Fruit fly (Drosophila melanogaster) whole organism, embryonic: ENCODE data around the gene CG11790.

ENCODE experiments used
- ATbp ChIP-seq: fragments of 200-800 bp; sonication (Bioruptor generic); optimal IDR thresholded peaks from 2 replicates; lab custom pipeline; 2017; ENCODE audit warnings: missing biosample characterization, mild to moderate bottlenecking, missing genetic modification characterization, missing genetic modification reagents
- Asciz ChIP-seq: fragments of 200-800 bp; sonication (Bioruptor generic); optimal IDR thresholded peaks from 2 replicates; lab custom pipeline; 2017; ENCODE audit warnings: missing biosample characterization, mild to moderate bottlenecking, missing genetic modification characterization, missing genetic modification reagents
- Bgb ChIP-seq: fragments of 200-800 bp; sonication (Bioruptor generic); IDR thresholded peaks from 2 replicates; pipeline ENCODE4 v1.3.6; 2022; ENCODE audit warnings: missing biosample characterization, missing genetic modification characterization; ENCODE audit not compliant: partially characterized antibody
- C15 ChIP-seq: fragments of 200-800 bp; sonication (Bioruptor generic); IDR thresholded peaks from 3 replicates; pipeline ENCODE4 v1.3.6; 2022; ENCODE audit warnings: missing biosample characterization, missing genetic modification characterization
- CG10267 ChIP-seq: fragments of 200-800 bp; sonication (Bioruptor generic); optimal IDR thresholded peaks from 2 replicates; lab custom pipeline; 2018; ENCODE audit warnings: missing biosample characterization, mild to moderate bottlenecking, missing genetic modification characterization, moderate library complexity
- CG10431 ChIP-seq: fragments of 200-800 bp; sonication (Bioruptor generic); optimal IDR thresholded peaks from 3 replicates; lab custom pipeline; 2018; ENCODE audit warnings: missing biosample characterization, mild to moderate bottlenecking, missing genetic modification characterization
- CG11456 ChIP-seq: fragments of 200-800 bp; sonication (Bioruptor generic); IDR thresholded peaks from 3 replicates; pipeline ENCODE4 v1.3.6; 2022; ENCODE audit warnings: missing biosample characterization, missing genetic modification characterization
- CG12299 ChIP-seq: fragments of 200-800 bp; sonication (Bioruptor generic); optimal IDR thresholded peaks from 2 replicates; lab custom pipeline; 2018; ENCODE audit warnings: missing biosample characterization, mild to moderate bottlenecking, missing genetic modification characterization
- CG12391 ChIP-seq: fragments of 200-800 bp; sonication (Bioruptor generic); optimal IDR thresholded peaks from 3 replicates; lab custom pipeline; 2018; ENCODE audit warnings: missing biosample characterization, mild to moderate bottlenecking, missing genetic modification characterization, moderate library complexity
- CG13296 ChIP-seq: fragments of 200-800 bp; sonication (Bioruptor generic); optimal IDR thresholded peaks from 3 replicates; lab custom pipeline; 2018; ENCODE audit warnings: missing biosample characterization, mild to moderate bottlenecking, missing genetic modification characterization
- CG13424 ChIP-seq: fragments of 200-800 bp; sonication (Bioruptor generic); optimal IDR thresholded peaks from 2 replicates; lab custom pipeline; 2019; ENCODE audit warnings: missing biosample characterization, mild to moderate bottlenecking, missing genetic modification characterization, moderate library complexity
- CG1603 ChIP-seq: fragments of 200-800 bp; sonication (Bioruptor generic); optimal IDR thresholded peaks from 2 replicates; lab custom pipeline; 2019; ENCODE audit warnings: missing biosample characterization, mild to moderate bottlenecking, missing genetic modification characterization, moderate library complexity
- CG16813 ChIP-seq: fragments of 200-800 bp; sonication (Bioruptor generic); IDR thresholded peaks from 3 replicates; pipeline ENCODE4 v1.3.6; 2022; ENCODE audit warnings: missing biosample characterization, missing genetic modification characterization; ENCODE audit not compliant: partially characterized antibody
- CG1792 ChIP-seq: fragments of 200-800 bp; sonication (Bioruptor generic); optimal IDR thresholded peaks from 2 replicates; lab custom pipeline; 2016; ENCODE audit warnings: missing biosample characterization, missing genetic modification characterization
- CG18476 ChIP-seq: fragments of 200-800 bp; sonication (Bioruptor generic); optimal IDR thresholded peaks from 2 replicates; lab custom pipeline; 2016; ENCODE audit warnings: missing biosample characterization, mild to moderate bottlenecking, missing genetic modification characterization
- CG18599 ChIP-seq: fragments of 200-800 bp; sonication (Bioruptor generic); optimal IDR thresholded peaks from 3 replicates; lab custom pipeline; 2017; ENCODE audit warnings: missing biosample characterization, missing genetic modification characterization, mild to moderate bottlenecking, moderate library complexity, missing genetic modification reagents
- CG2120 ChIP-seq: fragments of 200-800 bp; sonication (Bioruptor generic); optimal IDR thresholded peaks from 3 replicates; lab custom pipeline; 2016; ENCODE audit warnings: missing biosample characterization, missing genetic modification characterization
- CG34422 ChIP-seq: fragments of 200-800 bp; sonication (Bioruptor generic); IDR thresholded peaks from 3 replicates; pipeline ENCODE4 v1.3.6; 2022; ENCODE audit warnings: missing biosample characterization, missing genetic modification characterization
- CG4282 ChIP-seq: fragments of 200-800 bp; sonication (Bioruptor generic); optimal IDR thresholded peaks from 2 replicates; lab custom pipeline; 2016; ENCODE audit warnings: missing biosample characterization, missing genetic modification characterization
- CG4707 ChIP-seq: fragments of 200-800 bp; sonication (Bioruptor generic); optimal IDR thresholded peaks from 2 replicates; lab custom pipeline; 2018; ENCODE audit warnings: missing biosample characterization, mild to moderate bottlenecking, missing genetic modification characterization, moderate library complexity
- CG6272 ChIP-seq: fragments of 200-800 bp; sonication (Bioruptor generic); IDR thresholded peaks from 2 replicates; pipeline ENCODE4 v1.3.6; 2022; ENCODE audit warnings: missing biosample characterization, missing genetic modification characterization
- CG7928 ChIP-seq: fragments of 200-800 bp; sonication (Bioruptor generic); optimal IDR thresholded peaks from 2 replicates; lab custom pipeline; 2017; ENCODE audit warnings: missing biosample characterization, mild to moderate bottlenecking, missing genetic modification characterization
- Doc3 ChIP-seq: fragments of 200-800 bp; sonication (Bioruptor generic); IDR thresholded peaks from 3 replicates; pipeline ENCODE4 v1.3.6; 2022; ENCODE audit warnings: missing biosample characterization, missing genetic modification characterization; ENCODE audit not compliant: partially characterized antibody
- E2f2 ChIP-seq: fragments of 200-800 bp; sonication (Bioruptor generic); IDR thresholded peaks from 2 replicates; pipeline ENCODE4 v1.3.6; 2022; ENCODE audit warnings: missing biosample characterization, missing genetic modification characterization
- HLH4C ChIP-seq: fragments of 200-800 bp; sonication (Bioruptor generic); IDR thresholded peaks from 3 replicates; pipeline ENCODE4 v1.3.6; 2022; ENCODE audit warnings: missing biosample characterization, missing genetic modification characterization; ENCODE audit not compliant: partially characterized antibody
- HmgZ ChIP-seq: fragments of 200-800 bp; sonication (Bioruptor generic); optimal IDR thresholded peaks from 2 replicates; lab custom pipeline; 2018; ENCODE audit warnings: missing biosample characterization, mild to moderate bottlenecking, missing genetic modification characterization
- MESR4 ChIP-seq: fragments of 200-800 bp; sonication (Bioruptor generic); optimal IDR thresholded peaks from 2 replicates; lab custom pipeline; 2018; ENCODE audit warnings: missing biosample characterization, mild to moderate bottlenecking, missing genetic modification characterization, moderate library complexity
- Opbp ChIP-seq: fragments of 200-800 bp; sonication (Bioruptor generic); IDR thresholded peaks from 3 replicates; pipeline ENCODE4 v1.3.6; 2022; ENCODE audit warnings: missing biosample characterization, missing genetic modification characterization; ENCODE audit not compliant: partially characterized antibody
- Rx ChIP-seq: fragments of 200-800 bp; sonication (Bioruptor generic); IDR thresholded peaks from 2 replicates; pipeline ENCODE4 v1.3.6; 2022; ENCODE audit warnings: missing biosample characterization, missing genetic modification characterization
- Stat92E ChIP-seq, 3 experiments: fragments of >200 bp in 2 of 3; fragments of 200-800 bp in 1 of 3; sonication (Bioruptor generic) in 1 of 3; optimal IDR thresholded peaks; 2 replicates each; lab custom pipeline; 2017 to 2019; ENCODE audit warnings: missing biosample characterization in 3 of 3, missing genetic modification characterization in 3 of 3, mild to moderate bottlenecking in 1 of 3, moderate library complexity in 1 of 3
- Taf1 ChIP-seq: fragments of 200-800 bp; sonication (Bioruptor generic); IDR thresholded peaks from 2 replicates; pipeline ENCODE4 v1.3.6; 2022; ENCODE audit warnings: missing biosample characterization, missing genetic modification characterization
- btn ChIP-seq: fragments of 200-800 bp; sonication (Bioruptor generic); optimal IDR thresholded peaks from 2 replicates; lab custom pipeline; 2016; ENCODE audit warnings: missing biosample characterization, missing genetic modification characterization
- cas ChIP-seq: fragments of 200-800 bp; sonication (Bioruptor generic); IDR thresholded peaks from 2 replicates; pipeline ENCODE4 v1.3.6; 2022; ENCODE audit warnings: missing biosample characterization, missing genetic modification characterization
- cwo ChIP-seq: fragments of 200-800 bp; sonication (Bioruptor generic); optimal IDR thresholded peaks from 3 replicates; lab custom pipeline; 2017; ENCODE audit warnings: missing biosample characterization, missing genetic modification characterization, mild to moderate bottlenecking, moderate library complexity, missing genetic modification reagents
- dan ChIP-seq: fragments of 200-800 bp; sonication (Bioruptor generic); IDR thresholded peaks from 2 replicates; pipeline ENCODE4 v1.3.6; 2022; ENCODE audit warnings: missing biosample characterization, missing genetic modification characterization
- dpn ChIP-seq, 2 experiments: fragments of 200-800 bp; sonication (Bioruptor generic); optimal IDR thresholded peaks; 3 replicates each; lab custom pipeline; 2016; ENCODE audit warnings: missing biosample characterization in 2 of 2, missing genetic modification characterization in 2 of 2
- hb ChIP-seq: fragments of 200-800 bp; sonication (Bioruptor generic); IDR thresholded peaks from 3 replicates; pipeline ENCODE4 v1.3.6; 2022; ENCODE audit warnings: missing biosample characterization, missing genetic modification characterization; ENCODE audit not compliant: partially characterized antibody
- her ChIP-seq: fragments of 200-800 bp; sonication (Bioruptor generic); optimal IDR thresholded peaks from 2 replicates; lab custom pipeline; 2016; ENCODE audit warnings: missing biosample characterization, missing genetic modification characterization
- ind ChIP-seq: fragments of 200-800 bp; sonication (Bioruptor generic); optimal IDR thresholded peaks from 3 replicates; lab custom pipeline; 2016; ENCODE audit warnings: missing biosample characterization, missing genetic modification characterization
- ken ChIP-seq: fragments of 200-800 bp; sonication (Bioruptor generic); IDR thresholded peaks from 3 replicates; pipeline ENCODE4 v1.3.6; 2022; ENCODE audit warnings: missing biosample characterization, missing genetic modification characterization
- nerfin-1 ChIP-seq: fragments of 200-800 bp; sonication (Bioruptor generic); optimal IDR thresholded peaks from 3 replicates; lab custom pipeline; 2019; ENCODE audit warnings: missing biosample characterization, mild to moderate bottlenecking, missing genetic modification characterization, moderate library complexity
- phol ChIP-seq: fragments of 200-800 bp; sonication (Bioruptor generic); optimal IDR thresholded peaks from 3 replicates; lab custom pipeline; 2018; ENCODE audit warnings: missing biosample characterization, mild to moderate bottlenecking, missing genetic modification characterization, moderate library complexity
- row ChIP-seq: fragments of 200-800 bp; sonication (Bioruptor generic); IDR thresholded peaks from 3 replicates; pipeline ENCODE4 v1.3.6; 2022; ENCODE audit warnings: missing biosample characterization, missing genetic modification characterization
- sc ChIP-seq, 3 experiments: fragments of >200 bp in 2 of 3; fragments of 200-800 bp in 1 of 3; sonication (Bioruptor generic) in 1 of 3; optimal IDR thresholded peaks; 2 replicates in 2 of 3; 3 replicates in 1 of 3; lab custom pipeline; 2017; ENCODE audit warnings: mild to moderate bottlenecking in 1 of 3, missing biosample characterization in 1 of 3, missing genetic modification characterization in 1 of 3, missing genetic modification reagents in 1 of 3
- sim ChIP-seq: fragments of 200-800 bp; sonication (Bioruptor generic); IDR thresholded peaks from 2 replicates; pipeline ENCODE4 v1.3.6; 2022; ENCODE audit warnings: missing biosample characterization, missing genetic modification characterization
- tll ChIP-seq, 2 experiments: fragments of 200-800 bp in 1 of 2; fragments of >200 bp in 1 of 2; sonication (Bioruptor generic) in 1 of 2; optimal IDR thresholded peaks; 2 replicates each; lab custom pipeline; 2017 to 2019; ENCODE audit warnings: missing biosample characterization in 2 of 2, missing genetic modification characterization in 2 of 2, mild to moderate bottlenecking in 1 of 2, moderate library complexity in 1 of 2
- twi ChIP-seq: fragments of 200-800 bp; optimal IDR thresholded peaks from 2 replicates; lab custom pipeline; 2019; ENCODE audit warnings: missing biosample characterization, mild to moderate bottlenecking, missing genetic modification characterization, moderate library complexity
- wek ChIP-seq: fragments of 200-800 bp; sonication (Bioruptor generic); optimal IDR thresholded peaks from 3 replicates; lab custom pipeline; 2018; ENCODE audit warnings: missing biosample characterization, mild to moderate bottlenecking, missing genetic modification characterization, moderate library complexity

CG11790 gene

DNA sequence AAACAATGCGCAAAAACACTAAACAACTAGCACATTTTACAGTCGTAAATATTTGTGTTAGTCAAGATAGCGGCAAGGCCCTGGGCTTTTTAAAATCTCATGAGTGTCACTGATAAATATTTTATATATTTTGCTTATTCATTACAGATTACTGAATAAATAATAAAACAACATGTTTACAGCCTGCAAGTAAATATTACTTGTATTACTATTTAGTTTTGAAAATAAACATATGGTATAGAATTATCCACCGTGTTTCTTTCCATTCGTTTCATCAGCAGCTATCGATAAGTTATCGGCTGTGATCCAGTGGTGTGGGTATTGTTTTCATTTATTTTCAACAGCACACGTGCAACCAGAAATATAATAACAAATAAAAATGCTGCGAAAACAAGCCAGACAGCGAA is 27.1 kb downstream of the CG11790 start, which contains the start of the genes shams and CG11920 (continued):
- TF ChIP-seq dpn (GFP tag; optimal IDR thresholded peaks at IDR 0.05; lab: Kevin White, UChicago) (peak in 1 of 2 experiments; percentile 6), CG2120 (GFP tag; lab: Kevin White, UChicago) (peak; percentile 27), CG10431 (GFP tag; lab: Kevin White, UChicago) (peak; percentile 24), wek (GFP tag; lab: Kevin White, UChicago) (peak; percentile 77), dan (GFP tag; lab: Robert Waterston, UW) (no peak), Stat92E (GFP tag; optimal IDR thresholded peaks at IDR 0.05; lab: Kevin White, UChicago) (peak in 1 of 3 experiments; percentile 9), E2f2 (GFP tag; lab: Robert Waterston, UW) (peak; percentile 45; the same call in 1 of the 2 replicates), HmgZ (peak; percentile 23), Opbp (peak; percentile 47; the same call in 1 of the 3 replicates), CG12299 (tag; lab: Kevin White, UChicago) (peak; percentile 61), CG4282 (no peak), CG34422 (GFP tag; lab: Robert Waterston, UW) (peak; percentile 37; the same call in 1 of the 3 replicates), CG7928 (GFP tag; lab: Kevin White, UChicago) (no peak), ken (no peak), CG13296 (GFP tag; lab: Kevin White, UChicago) (no peak), Taf1 (GFP tag; lab: Robert Waterston, UW) (no peak), Doc3 (0 out of 3 replicates have a peak, but pooled peaks have one; percentile 36), CG4707 (no peak), CG11456 (GFP tag; lab: Robert Waterston, UW) (no peak), CG18599 (GFP tag; lab: Kevin White, UChicago) (no peak), nerfin-1 (peak; percentile 48), CG1792 (GFP tag; lab: Kevin White, UChicago) (no peak), her (GFP tag; lab: Kevin White, UChicago) (no peak), C15 (GFP tag; lab: Robert Waterston, UW) (no peak), CG10267 (peak; percentile 47), MESR4 (GFP tag; lab: Kevin White, UChicago) (peak; percentile 50), CG6272 (GFP tag; lab: Robert Waterston, UW) (no peak), phol (peak; percentile 10), btn (GFP tag; lab: Kevin White, UChicago) (no peak), Rx (GFP tag; lab: Robert Waterston, UW) (no peak), CG13424 (tag; lab: Kevin White, UChicago) (peak; percentile 12), twi (peak; percentile 45), Asciz (no peak), cas (GFP tag; lab: Robert Waterston, UW) (no peak), Bgb (GFP tag; lab: Robert Waterston, UW) (peak; percentile 60), CG1603 (tag; lab: Kevin White, UChicago) (peak; percentile 98), row (GFP tag; lab: Robert Waterston, UW) (peak; percentile 59), cwo (peak; percentile 40), CG18476 (GFP tag; lab: Kevin White, UChicago) (no peak), ATbp (no peak), CG12391 (tag; lab: Kevin White, UChicago) (peak; percentile 66), tll (GFP tag; optimal IDR thresholded peaks at IDR 0.05; lab: Kevin White, UChicago) (no peak), HLH4C (peak; percentile 67), hb (GFP tag; lab: Robert Waterston, UW) (no peak), ind (GFP tag; lab: Kevin White, UChicago) (no peak), sim (GFP tag; lab: Robert Waterston, UW) (no peak), sc (optimal IDR thresholded peaks at IDR 0.05; lab: Kevin White, UChicago) (no peak), sc (GFP tag; optimal IDR thresholded peaks at IDR 0.05; lab: Kevin White, UChicago) (no peak), CG16813 (GFP tag; lab: Robert Waterston, UW) (peak; percentile 58; the same call in 2 of the 3 replicates)
